Worm (Caenorhabditis elegans) whole organism, L2 larva: ENCODE data around the gene dnj-5.

Experiments used
- ZK546.5 ChIP-seq: sonication (generic microtip); optimal IDR thresholded peaks from 2 replicates; lab custom pipeline; 2017; ENCODE audit warnings: missing biosample characterization, missing genetic modification characterization
- alr-1 ChIP-seq: fragments of 150-350 bp; optimal IDR thresholded peaks from 2 replicates; lab custom pipeline; 2014; ENCODE audit warnings: missing biosample characterization, missing genetic modification characterization
- ama-1 ChIP-seq: fragments of 150-350 bp; optimal IDR thresholded peaks from 2 replicates; lab custom pipeline; 2018; ENCODE audit warnings: inconsistent platforms
- ceh-82 ChIP-seq: fragments of 150-350 bp; optimal IDR thresholded peaks from 2 replicates; lab custom pipeline; 2014; ENCODE audit warnings: missing biosample characterization, missing genetic modification characterization
- fos-1 ChIP-seq: fragments of 150-350 bp; optimal IDR thresholded peaks from 2 replicates; lab custom pipeline; 2014; ENCODE audit warnings: missing biosample characterization, missing genetic modification characterization
- lin-13 ChIP-seq: fragments of 150-350 bp; optimal IDR thresholded peaks from 2 replicates; lab custom pipeline; 2014; ENCODE audit warnings: missing biosample characterization, missing genetic modification reagents, missing genetic modification characterization
- nhr-10 ChIP-seq: sonication (generic microtip); optimal IDR thresholded peaks from 2 replicates; lab custom pipeline; 2017; ENCODE audit warnings: missing biosample characterization, missing genetic modification characterization
- nhr-237 ChIP-seq: fragments of 150-350 bp; optimal IDR thresholded peaks from 2 replicates; lab custom pipeline; 2014; ENCODE audit warnings: missing biosample characterization, missing genetic modification characterization
- nhr-77 ChIP-seq: fragments of 150-350 bp; optimal IDR thresholded peaks from 2 replicates; lab custom pipeline; 2014; ENCODE audit warnings: missing biosample characterization, missing genetic modification characterization
- snpc-4 ChIP-seq: fragments of 150-350 bp; optimal IDR thresholded peaks from 2 replicates; lab custom pipeline; 2014; ENCODE audit warnings: missing biosample characterization, missing genetic modification characterization
- zag-1 ChIP-seq: fragments of 150-350 bp; optimal IDR thresholded peaks from 2 replicates; lab custom pipeline; 2014; ENCODE audit warnings: missing biosample characterization, missing genetic modification characterization
- ztf-4 ChIP-seq: fragments of 150-350 bp; optimal IDR thresholded peaks from 2 replicates; lab custom pipeline; 2014; ENCODE audit warnings: missing biosample characterization, missing genetic modification characterization

- TF ChIP-seq snpc-4 (tag; lab: Kevin White, UChicago) (no peak), fos-1 (tag; lab: Kevin White, UChicago) (no peak), alr-1 (tag; lab: Kevin White, UChicago) (no peak), ceh-82 (tag; lab: Kevin White, UChicago) (no peak), nhr-237 (tag; lab: Kevin White, UChicago) (no peak), zag-1 (tag; lab: Kevin White, UChicago) (no peak), ama-1 (lab: Kevin White, UChicago) (no peak), nhr-10 (tag; lab: Kevin White, UChicago) (no peak), lin-13 (GFP tag; lab: Kevin White, UChicago) (no peak), ztf-4 (tag; lab: Kevin White, UChicago) (no peak), nhr-77 (tag; lab: Kevin White, UChicago) (no peak), ZK546.5 (tag; lab: Kevin White, UChicago) (no peak)
These were observed 35.6 kb upstream of the dnj-5 start, which contains the start of gene adal-1 for ce11 chrII:6893589-6894245.
